Fruit fly (Drosophila melanogaster) whole organism, prepupa: Measurements from ENCODE around the gene CG6295.

ENCODE experiments used
- Blimp-1 ChIP-seq: fragments of 200-800 bp; sonication (Bioruptor generic); optimal IDR thresholded peaks from 3 replicates; lab custom pipeline; 2017; ENCODE audit warnings: missing biosample characterization, missing genetic modification characterization, mild to moderate bottlenecking, moderate library complexity, missing genetic modification reagents
- CG16779 ChIP-seq: fragments of 200-800 bp; sonication (Bioruptor generic); optimal IDR thresholded peaks from 3 replicates; lab custom pipeline; 2017; ENCODE audit warnings: missing biosample characterization, mild to moderate bottlenecking, missing genetic modification characterization
- CG4318 ChIP-seq: fragments of 200-800 bp; sonication (Bioruptor generic); optimal IDR thresholded peaks from 3 replicates; lab custom pipeline; 2017; ENCODE audit warnings: missing biosample characterization, mild to moderate bottlenecking, missing genetic modification characterization
- CG6792 ChIP-seq: fragments of 200-800 bp; sonication (Bioruptor generic); optimal IDR thresholded peaks from 3 replicates; lab custom pipeline; 2016; ENCODE audit warnings: missing biosample characterization, missing genetic modification characterization
- CG6854 ChIP-seq: fragments of 200-800 bp; sonication (Bioruptor generic); optimal IDR thresholded peaks from 2 replicates; lab custom pipeline; 2017; ENCODE audit warnings: missing biosample characterization, mild to moderate bottlenecking, missing genetic modification characterization
- CG9139 ChIP-seq: fragments of 200-800 bp; sonication (Bioruptor generic); optimal IDR thresholded peaks from 3 replicates; lab custom pipeline; 2017; ENCODE audit warnings: missing biosample characterization, mild to moderate bottlenecking, missing genetic modification characterization
- Hr39 ChIP-seq: fragments of 200-800 bp; sonication (Bioruptor generic); optimal IDR thresholded peaks from 2 replicates; lab custom pipeline; 2016; ENCODE audit warnings: missing biosample characterization, missing genetic modification characterization
- Met ChIP-seq: fragments of 200-800 bp; sonication (Bioruptor generic); optimal IDR thresholded peaks from 3 replicates; lab custom pipeline; 2016; ENCODE audit warnings: missing biosample characterization, missing genetic modification characterization
- acj6 ChIP-seq: fragments of 200-800 bp; sonication (Bioruptor generic); optimal IDR thresholded peaks from 3 replicates; lab custom pipeline; 2016; ENCODE audit warnings: missing biosample characterization, missing genetic modification characterization
- fd85E ChIP-seq: fragments of 200-800 bp; sonication (Bioruptor generic); optimal IDR thresholded peaks from 3 replicates; lab custom pipeline; 2016; ENCODE audit warnings: missing biosample characterization, missing genetic modification characterization
- fkh ChIP-seq: fragments of 200-800 bp; sonication (Bioruptor generic); optimal IDR thresholded peaks from 3 replicates; lab custom pipeline; 2017; ENCODE audit warnings: missing biosample characterization, mild to moderate bottlenecking, missing genetic modification characterization, moderate library complexity

- TF ChIP-seq fd85E (GFP tag; lab: Kevin White, UChicago) (no peak), Hr39 (GFP tag; lab: Kevin White, UChicago) (no peak), Met (GFP tag; lab: Kevin White, UChicago) (peak; percentile 14), CG6854 (GFP tag; lab: Kevin White, UChicago) (peak; percentile 63), CG9139 (GFP tag; lab: Kevin White, UChicago) (no peak), CG16779 (no peak), Blimp-1 (GFP tag; lab: Kevin White, UChicago) (peak; percentile 100), acj6 (GFP tag; lab: Kevin White, UChicago) (no peak), CG6792 (GFP tag; lab: Kevin White, UChicago) (no peak), CG4318 (GFP tag; lab: Kevin White, UChicago) (no peak), fkh (GFP tag; lab: Kevin White, UChicago) (peak; percentile 58)
Observed at dm6 chr3R:26964452-26965133, 42.3 kb downstream of the CG6295 start, which contains the start of gene Tsp97E.
